Worm (Caenorhabditis elegans): ENCODE data around the gene F52E10.2.
A peak's percentile ranks its signal among the peaks of the same experiment; 100 is the strongest.

DNA sequence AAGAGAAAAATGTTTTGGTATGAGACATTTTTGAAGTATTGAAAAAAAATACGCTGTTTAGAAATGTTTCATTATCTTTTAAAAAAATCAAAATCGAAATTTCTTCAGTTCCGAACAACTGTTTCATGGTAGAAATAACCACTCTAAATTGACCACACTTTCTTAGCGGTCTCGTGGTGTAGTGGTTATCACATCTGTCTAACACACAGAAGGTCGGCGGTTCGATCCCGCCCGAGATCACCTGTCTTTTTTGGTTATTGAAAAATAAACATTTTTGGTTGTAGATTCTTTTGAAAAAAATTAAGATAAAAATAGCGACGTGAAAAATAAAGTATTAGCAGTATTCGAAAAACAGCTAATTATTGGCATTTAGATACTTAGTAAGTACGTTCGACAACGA lies 17.4 kb upstream of the F52E10.2 start:
- TF ChIP-seq elt-3 (tag; optimal IDR thresholded peaks at IDR 0.05): no peak
- TF ChIP-seq ztf-11 (tag; optimal IDR thresholded peaks at IDR 0.05): no peak
- TF ChIP-seq nhr-11 (tag; optimal IDR thresholded peaks at IDR 0.05): no peak
- no peak for TF ChIP-seq fkh-10 (GFP tag; optimal IDR thresholded peaks at IDR 0.05)
- TF ChIP-seq nhr-23 (tag; optimal IDR thresholded peaks at IDR 0.05): peak; percentile 4
- TF ChIP-seq egl-27 (tag; optimal IDR thresholded peaks at IDR 0.05): no peak
- TF ChIP-seq ama-1 (optimal IDR thresholded peaks at IDR 0.05): no peak
- TF ChIP-seq zag-1 (tag; optimal IDR thresholded peaks at IDR 0.05): no peak
